Fruit fly (Drosophila melanogaster) whole organism, embryonic: Measurements from ENCODE around the gene CG3634.
A peak's percentile ranks its signal among the peaks of the same experiment; 100 is the strongest.

Source experiments
- ATbp ChIP-seq: fragments of 200-800 bp; sonication (Bioruptor generic); optimal IDR thresholded peaks from 2 replicates; lab custom pipeline; 2017; ENCODE audit warnings: missing biosample characterization, mild to moderate bottlenecking, missing genetic modification characterization, missing genetic modification reagents
- Atf3 ChIP-seq: fragments of 200-800 bp; sonication (Bioruptor generic); optimal IDR thresholded peaks from 3 replicates; lab custom pipeline; 2016; ENCODE audit warnings: missing biosample characterization, missing genetic modification characterization
- Atf6 ChIP-seq: fragments of 200-800 bp; sonication (Bioruptor generic); IDR thresholded peaks from 2 replicates; pipeline ENCODE4 v1.3.6; 2022; ENCODE audit warnings: missing biosample characterization, missing genetic modification characterization
- CG10209 ChIP-seq: fragments of 200-800 bp; sonication (Bioruptor generic); optimal IDR thresholded peaks from 3 replicates; lab custom pipeline; 2017; ENCODE audit warnings: missing biosample characterization, mild to moderate bottlenecking, missing genetic modification characterization, missing genetic modification reagents
- CG10565 ChIP-seq: fragments of 200-800 bp; sonication (Bioruptor generic); optimal IDR thresholded peaks from 3 replicates; lab custom pipeline; 2016; ENCODE audit warnings: missing biosample characterization, mild to moderate bottlenecking, missing genetic modification characterization
- CG12219 ChIP-seq: fragments of 200-800 bp; sonication (Bioruptor generic); optimal IDR thresholded peaks from 3 replicates; lab custom pipeline; 2018; ENCODE audit warnings: missing biosample characterization, mild to moderate bottlenecking, missing genetic modification characterization
- CG13775 ChIP-seq: fragments of 200-800 bp; sonication (Bioruptor generic); optimal IDR thresholded peaks from 3 replicates; lab custom pipeline; 2017; ENCODE audit warnings: missing biosample characterization, mild to moderate bottlenecking, missing genetic modification characterization
- CG1603 ChIP-seq: fragments of 200-800 bp; sonication (Bioruptor generic); optimal IDR thresholded peaks from 2 replicates; lab custom pipeline; 2019; ENCODE audit warnings: missing biosample characterization, mild to moderate bottlenecking, missing genetic modification characterization, moderate library complexity
- CG16813 ChIP-seq: fragments of 200-800 bp; sonication (Bioruptor generic); IDR thresholded peaks from 3 replicates; pipeline ENCODE4 v1.3.6; 2022; ENCODE audit warnings: missing biosample characterization, missing genetic modification characterization; ENCODE audit not compliant: partially characterized antibody
- CG1832 ChIP-seq: fragments of 200-800 bp; sonication (Bioruptor generic); optimal IDR thresholded peaks from 2 replicates; lab custom pipeline; 2017; ENCODE audit warnings: missing biosample characterization, mild to moderate bottlenecking, missing genetic modification characterization, inconsistent platforms
- CG2120 ChIP-seq: fragments of 200-800 bp; sonication (Bioruptor generic); optimal IDR thresholded peaks from 3 replicates; lab custom pipeline; 2016; ENCODE audit warnings: missing biosample characterization, missing genetic modification characterization
- CG3407 ChIP-seq: fragments of 200-800 bp; sonication (Bioruptor generic); optimal IDR thresholded peaks from 2 replicates; lab custom pipeline; 2018; ENCODE audit warnings: missing biosample characterization, mild to moderate bottlenecking, missing genetic modification characterization
- CG4404 ChIP-seq: fragments of 200-800 bp; sonication (Bioruptor generic); IDR thresholded peaks from 2 replicates; pipeline ENCODE4 v1.3.6; 2022; ENCODE audit warnings: missing biosample characterization, missing genetic modification characterization
- CG4617 ChIP-seq: fragments of 200-800 bp; sonication (Bioruptor generic); optimal IDR thresholded peaks from 3 replicates; lab custom pipeline; 2016; ENCODE audit warnings: missing biosample characterization, missing genetic modification characterization, borderline replicate concordance
- CG4820 ChIP-seq: fragments of 200-800 bp; sonication (Bioruptor generic); optimal IDR thresholded peaks from 3 replicates; lab custom pipeline; 2016; ENCODE audit warnings: missing biosample characterization, missing genetic modification characterization
- CG8290 ChIP-seq, 3 experiments: fragments of 200-800 bp; sonication (Bioruptor generic); optimal IDR thresholded peaks; 2 replicates each; lab custom pipeline; 2016 to 2019; ENCODE audit warnings: missing biosample characterization in 3 of 3, missing genetic modification characterization in 3 of 3, mild to moderate bottlenecking in 2 of 3, moderate library complexity in 1 of 3
- CG9797 ChIP-seq: fragments of 200-800 bp; sonication (Bioruptor generic); optimal IDR thresholded peaks from 3 replicates; lab custom pipeline; 2018; ENCODE audit warnings: missing biosample characterization, mild to moderate bottlenecking, missing genetic modification characterization
- CG9932 ChIP-seq: fragments of 200-800 bp; sonication (Bioruptor generic); IDR thresholded peaks from 2 replicates; pipeline ENCODE4 v1.3.6; 2022; ENCODE audit warnings: missing biosample characterization, missing genetic modification characterization
- Dek ChIP-seq: fragments of 200-800 bp; sonication (Bioruptor generic); optimal IDR thresholded peaks from 3 replicates; lab custom pipeline; 2019; ENCODE audit warnings: missing biosample characterization, mild to moderate bottlenecking, missing genetic modification characterization, moderate library complexity
- Dref ChIP-seq: fragments of 200-800 bp; sonication (Bioruptor generic); IDR thresholded peaks from 2 replicates; pipeline ENCODE4 v1.3.6; 2022; ENCODE audit warnings: missing biosample characterization, missing genetic modification characterization
- ERR ChIP-seq: fragments of 200-800 bp; sonication (Bioruptor generic); optimal IDR thresholded peaks from 2 replicates; lab custom pipeline; 2016; ENCODE audit warnings: missing biosample characterization, missing genetic modification characterization
- Ets97D ChIP-seq: fragments of 200-800 bp; sonication (Bioruptor generic); optimal IDR thresholded peaks from 3 replicates; lab custom pipeline; 2016; ENCODE audit warnings: missing biosample characterization, missing genetic modification characterization
- H15 ChIP-seq: fragments of 200-800 bp; sonication (Bioruptor generic); IDR thresholded peaks from 3 replicates; pipeline ENCODE4 v1.3.6; 2022; ENCODE audit warnings: missing biosample characterization, missing genetic modification characterization
- Hmr ChIP-seq: fragments of 200-800 bp; sonication (Bioruptor generic); optimal IDR thresholded peaks from 3 replicates; lab custom pipeline; 2017; ENCODE audit warnings: mild to moderate bottlenecking, missing biosample characterization, missing genetic modification reagents, missing genetic modification characterization
- Hr3 ChIP-seq: fragments of 200-800 bp; sonication (Bioruptor generic); optimal IDR thresholded peaks from 3 replicates; lab custom pipeline; 2016; ENCODE audit warnings: missing biosample characterization, missing genetic modification characterization
- Hr78 ChIP-seq, 2 experiments: fragments of 200-800 bp in 1 of 2; fragments of >200 bp in 1 of 2; sonication (Bioruptor generic) in 1 of 2; optimal IDR thresholded peaks; 2 replicates each; lab custom pipeline; 2017 to 2019; ENCODE audit warnings: missing biosample characterization in 2 of 2, missing genetic modification characterization in 2 of 2, mild to moderate bottlenecking in 1 of 2, moderate library complexity in 1 of 2
- MESR4 ChIP-seq: fragments of 200-800 bp; sonication (Bioruptor generic); optimal IDR thresholded peaks from 2 replicates; lab custom pipeline; 2018; ENCODE audit warnings: missing biosample characterization, mild to moderate bottlenecking, missing genetic modification characterization, moderate library complexity
- Poxn ChIP-seq: fragments of 200-800 bp; sonication (Bioruptor generic); IDR thresholded peaks from 2 replicates; pipeline ENCODE4 v1.3.6; 2022; ENCODE audit warnings: missing biosample characterization, missing genetic modification characterization
- Scr ChIP-seq: fragments of 200-800 bp; sonication (Bioruptor generic); IDR thresholded peaks from 2 replicates; pipeline ENCODE4 v1.3.6; 2022; ENCODE audit warnings: missing biosample characterization, missing genetic modification characterization; ENCODE audit not compliant: partially characterized antibody
- Taf1 ChIP-seq: fragments of 200-800 bp; sonication (Bioruptor generic); IDR thresholded peaks from 2 replicates; pipeline ENCODE4 v1.3.6; 2022; ENCODE audit warnings: missing biosample characterization, missing genetic modification characterization
- ap ChIP-seq: fragments of 200-800 bp; sonication (Bioruptor generic); IDR thresholded peaks from 2 replicates; pipeline ENCODE4 v1.3.6; 2022; ENCODE audit warnings: missing biosample characterization, missing genetic modification characterization
- bowl ChIP-seq: fragments of 200-800 bp; sonication (Bioruptor generic); IDR thresholded peaks from 2 replicates; pipeline ENCODE4 v1.3.6; 2022; ENCODE audit warnings: missing biosample characterization, missing genetic modification characterization
- crol ChIP-seq: fragments of 200-800 bp; sonication (Bioruptor generic); IDR thresholded peaks from 2 replicates; pipeline ENCODE4 v1.3.6; 2022; ENCODE audit warnings: missing biosample characterization, missing genetic modification characterization
- danr ChIP-seq: fragments of 200-800 bp; sonication (Bioruptor generic); IDR thresholded peaks from 2 replicates; pipeline ENCODE4 v1.3.6; 2022; ENCODE audit warnings: missing biosample characterization, missing genetic modification characterization
- en ChIP-seq: fragments of 200-800 bp; sonication (Bioruptor generic); optimal IDR thresholded peaks from 2 replicates; lab custom pipeline; 2016; ENCODE audit warnings: missing biosample characterization, missing genetic modification characterization
- gce ChIP-seq: fragments of 200-800 bp; sonication (Bioruptor generic); IDR thresholded peaks from 3 replicates; pipeline ENCODE4 v1.3.6; 2022; ENCODE audit warnings: missing biosample characterization, missing genetic modification characterization
- gem ChIP-seq: fragments of 200-800 bp; sonication (Bioruptor generic); optimal IDR thresholded peaks from 2 replicates; lab custom pipeline; 2019; ENCODE audit warnings: missing biosample characterization, mild to moderate bottlenecking, missing genetic modification characterization, moderate library complexity
- gro ChIP-seq: fragments of 200-800 bp; sonication (Bioruptor generic); optimal IDR thresholded peaks from 2 replicates; lab custom pipeline; 2016; ENCODE audit warnings: missing biosample characterization, missing genetic modification characterization
- mld ChIP-seq: fragments of 200-800 bp; sonication (Bioruptor generic); IDR thresholded peaks from 3 replicates; pipeline ENCODE4 v1.3.6; 2022; ENCODE audit warnings: missing biosample characterization, missing genetic modification characterization; ENCODE audit not compliant: partially characterized antibody
- nerfin-1 ChIP-seq: fragments of 200-800 bp; sonication (Bioruptor generic); optimal IDR thresholded peaks from 3 replicates; lab custom pipeline; 2019; ENCODE audit warnings: missing biosample characterization, mild to moderate bottlenecking, missing genetic modification characterization, moderate library complexity
- onecut ChIP-seq: fragments of 200-800 bp; sonication (Bioruptor generic); IDR thresholded peaks from 2 replicates; pipeline ENCODE4 v1.3.6; 2022; ENCODE audit warnings: missing biosample characterization, missing genetic modification characterization
- otp ChIP-seq: fragments of 200-800 bp; sonication (Bioruptor generic); IDR thresholded peaks from 3 replicates; pipeline ENCODE4, ENCODE4 v1.3.6; 2022; ENCODE audit warnings: missing biosample characterization, missing genetic modification characterization
- pnt ChIP-seq: fragments of 200-800 bp; sonication (Bioruptor generic); optimal IDR thresholded peaks from 3 replicates; lab custom pipeline; 2016; ENCODE audit warnings: missing biosample characterization, missing genetic modification characterization
- slbo ChIP-seq: fragments of 200-800 bp; sonication (Bioruptor generic); IDR thresholded peaks from 2 replicates; pipeline ENCODE4 v1.3.6; 2022; ENCODE audit warnings: missing biosample characterization, missing genetic modification characterization
- so ChIP-seq: fragments of 200-800 bp; sonication (Bioruptor generic); IDR thresholded peaks from 3 replicates; pipeline ENCODE4 v1.3.6; 2022; ENCODE audit warnings: missing biosample characterization, missing genetic modification characterization
- sob ChIP-seq: fragments of 200-800 bp; sonication (Bioruptor generic); IDR thresholded peaks from 2 replicates; pipeline ENCODE4 v1.3.6; 2022; ENCODE audit warnings: missing biosample characterization, missing genetic modification characterization
- vvl ChIP-seq: fragments of 200-800 bp; sonication (Bioruptor generic); IDR thresholded peaks from 2 replicates; pipeline ENCODE4 v1.3.6; 2022; ENCODE audit warnings: missing biosample characterization, missing genetic modification characterization

The CG3634 gene

dm6 chr3L:20787835-20788380, 21.2 kb downstream of the CG3634 start, which contains the start of gene CG11396 (continued):
- TF ChIP-seq Dref (GFP tag; lab: Robert Waterston, UW) (peak; percentile 80), Poxn (GFP tag; lab: Robert Waterston, UW) (no peak), Scr (GFP tag; lab: Robert Waterston, UW) (peak; percentile 95), otp (GFP tag; lab: Robert Waterston, UW) (no peak), MESR4 (GFP tag; lab: Kevin White, UChicago) (peak; percentile 95), CG9797 (GFP tag; lab: Kevin White, UChicago) (peak; percentile 5), Hr3 (GFP tag; lab: Kevin White, UChicago) (no peak)
- TF ChIP-seq, all 482 proteins: peak for 66

dm6 chr3L:20785742-20786427, 23.2 kb downstream of the CG3634 start, which contains the start of gene Pcif1:
Pcif1 (minus strand) TSS chr3L:20786197.
- no peak for TF ChIP-seq H15 (GFP tag; lab: Robert Waterston, UW)
- no peak for TF ChIP-seq CG3407 (GFP tag; lab: Kevin White, UChicago)
- no peak for TF ChIP-seq CG13775 (GFP tag; lab: Kevin White, UChicago)
- peak; percentile 5 for TF ChIP-seq CG12219 (GFP tag; lab: Kevin White, UChicago)
- no peak for TF ChIP-seq Atf6
- no peak for TF ChIP-seq so (GFP tag; lab: Robert Waterston, UW)
- TF ChIP-seq gro (GFP tag; lab: Kevin White, UChicago): peak; percentile 33
- no peak for TF ChIP-seq en (GFP tag; lab: Kevin White, UChicago)
- TF ChIP-seq ERR (GFP tag; lab: Kevin White, UChicago): no peak
- TF ChIP-seq Dref (GFP tag; lab: Robert Waterston, UW): peak; percentile 97
- TF ChIP-seq CG8290 (GFP tag; optimal IDR thresholded peaks at IDR 0.05; lab: Kevin White, UChicago): no peak
- peak in 1 of 2 experiments; percentile 48 for TF ChIP-seq CG8290 (tag; optimal IDR thresholded peaks at IDR 0.05; lab: Kevin White, UChicago)
- no peak for TF ChIP-seq ATbp (GFP tag; lab: Kevin White, UChicago)
- TF ChIP-seq Hmr: no peak
- TF ChIP-seq CG1603 (tag; lab: Kevin White, UChicago): peak; percentile 65
- TF ChIP-seq Taf1: no peak
- TF ChIP-seq gem (tag; lab: Kevin White, UChicago): no peak
- no peak for TF ChIP-seq CG10209 (GFP tag; lab: Kevin White, UChicago)
- TF ChIP-seq nerfin-1 (tag; lab: Kevin White, UChicago): peak; percentile 53
- peak; percentile 20; the same call in 1 of the 2 replicates for TF ChIP-seq vvl (GFP tag; lab: Robert Waterston, UW)
- no peak for TF ChIP-seq bowl
- no peak for TF ChIP-seq Dek (tag; lab: Kevin White, UChicago)
- no peak for TF ChIP-seq CG4820 (GFP tag; lab: Kevin White, UChicago)
- TF ChIP-seq Hr78 (GFP tag; optimal IDR thresholded peaks at IDR 0.05; lab: Kevin White, UChicago): no peak
- no peak for TF ChIP-seq ap (GFP tag; lab: Robert Waterston, UW)
- peak; percentile 36 for TF ChIP-seq CG2120 (GFP tag; lab: Kevin White, UChicago)
- TF ChIP-seq CG1832 (GFP tag; lab: Kevin White, UChicago): no peak
- TF ChIP-seq danr: no peak
- no peak for TF ChIP-seq CG4404 (GFP tag; lab: Robert Waterston, UW)
- peak; percentile 99 for TF ChIP-seq CG16813 (GFP tag; lab: Robert Waterston, UW)
- TF ChIP-seq CG10565 (GFP tag; lab: Kevin White, UChicago): no peak
- peak; percentile 56 for TF ChIP-seq slbo (GFP tag; lab: Robert Waterston, UW)
- TF ChIP-seq onecut (GFP tag; lab: Robert Waterston, UW): peak; percentile 15; the same call in 1 of the 2 replicates
- TF ChIP-seq crol (GFP tag; lab: Robert Waterston, UW): no peak
- TF ChIP-seq CG9932: peak; percentile 80
- peak; percentile 52 for TF ChIP-seq Ets97D (GFP tag; lab: Kevin White, UChicago)
- no peak for TF ChIP-seq Atf3 (GFP tag; lab: Kevin White, UChicago)
- TF ChIP-seq CG4617 (GFP tag; lab: Kevin White, UChicago): peak; percentile 44
- TF ChIP-seq mld (GFP tag; lab: Robert Waterston, UW): peak; percentile 100
- TF ChIP-seq sob (GFP tag; lab: Robert Waterston, UW): 0 out of 2 replicates have a peak, but pooled peaks have one; percentile 57
- TF ChIP-seq gce (GFP tag; lab: Robert Waterston, UW): no peak
- TF ChIP-seq pnt (GFP tag; lab: Kevin White, UChicago): no peak
